Worm (Caenorhabditis elegans): ENCODE data around the gene cyp-35B1.

- TF ChIP-seq F49E8.2 (tag; optimal IDR thresholded peaks at IDR 0.05; ENCODE audit: borderline replicate concordance): no peak
- no peak for TF ChIP-seq R02D3.7 (tag; optimal IDR thresholded peaks at IDR 0.05)
Measured at ce11 chrV:3931326-3931725, 7.5 kb upstream of the cyp-35B1 start, which contains the start of gene srx-63.

All from whole organism, L4 larva.